Fruit fly (Drosophila melanogaster): Measurements from ENCODE around the gene CG14968.
A peak's percentile ranks its signal among the peaks of the same experiment; 100 is the strongest.

CG14968 gene

DNA sequence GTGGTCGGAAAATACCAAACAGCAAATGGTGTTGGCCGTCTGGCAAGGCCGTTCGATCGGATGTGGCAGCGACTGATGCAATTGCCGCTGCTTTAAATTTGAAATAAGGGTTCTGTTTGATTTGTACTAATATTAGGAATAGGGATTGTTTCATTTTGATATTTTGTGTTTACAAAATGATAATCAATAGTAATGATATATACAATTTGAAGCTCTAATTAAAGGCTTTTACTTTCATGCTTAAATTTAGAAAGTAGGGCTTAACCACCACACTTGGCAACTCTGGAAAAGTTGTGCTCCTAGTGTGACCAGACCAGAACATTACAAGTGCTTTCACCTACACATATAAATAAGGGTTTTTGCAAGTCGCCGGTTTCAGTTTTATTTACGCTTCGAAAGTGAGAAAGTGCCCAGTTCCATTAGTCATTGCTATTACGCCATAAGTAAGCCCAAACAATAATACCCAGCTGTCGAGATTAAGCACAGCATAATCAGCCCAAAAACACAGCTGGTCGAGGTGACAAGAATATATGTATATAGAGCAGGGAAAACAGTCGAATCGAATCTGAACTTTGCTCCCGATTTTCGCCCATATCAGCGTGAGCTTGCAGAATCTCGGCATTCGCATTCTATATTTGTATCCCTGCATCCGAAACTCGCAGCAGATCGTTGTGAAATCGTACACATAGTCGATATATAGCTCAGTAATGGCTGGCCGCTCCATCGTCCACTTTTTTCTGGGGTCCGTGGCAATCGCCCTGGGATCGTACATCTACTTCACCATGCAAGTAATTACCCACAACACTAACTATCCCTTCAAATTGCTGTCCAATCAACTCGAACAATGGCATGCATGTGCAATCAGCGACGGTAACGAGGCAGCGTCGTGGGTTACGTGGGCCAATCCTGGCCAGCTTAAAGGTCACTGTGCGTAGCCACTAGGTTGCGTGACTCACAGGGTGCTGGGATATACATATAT lies 23.3 kb upstream of the CG14968 start, which contains the start of gene Gtpx (continued):
- TF ChIP-seq CG30020 (tag; optimal IDR thresholded peaks at IDR 0.05) (peak; percentile 35), pum (GFP tag; optimal IDR thresholded peaks at IDR 0.05) (no peak), pzg (GFP tag; optimal IDR thresholded peaks at IDR 0.05) (peak; percentile 83), CG7839 (tag; optimal IDR thresholded peaks at IDR 0.05) (no peak), CG8478 (optimal IDR thresholded peaks at IDR 0.05) (peak; percentile 30), GATAe (GFP tag; conservative IDR thresholded peaks at IDR 0.05) (no peak), nmo (GFP tag; optimal IDR thresholded peaks at IDR 0.05) (peak; percentile 76), CG18476 (GFP tag; optimal IDR thresholded peaks at IDR 0.05) (peak; percentile 32), ham (GFP tag; IDR thresholded peaks at IDR 0.05) (no peak), pnt (GFP tag; optimal IDR thresholded peaks at IDR 0.05) (peak; percentile 22), gcm (GFP tag; optimal IDR thresholded peaks at IDR 0.05) (no peak), Dad (GFP tag; optimal IDR thresholded peaks at IDR 0.05) (no peak), CG9727 (GFP tag; optimal IDR thresholded peaks at IDR 0.05) (peak; percentile 26), chinmo (GFP tag; IDR thresholded peaks at IDR 0.05; ENCODE audit: partially characterized antibody) (no peak), run (tag; optimal IDR thresholded peaks at IDR 0.05) (no peak), Nf-YB (GFP tag; optimal IDR thresholded peaks at IDR 0.05) (no peak), CG10565 (GFP tag; optimal IDR thresholded peaks at IDR 0.05) (no peak), CG2678 (tag; optimal IDR thresholded peaks at IDR 0.05) (no peak), fru (optimal IDR thresholded peaks at IDR 0.05) (no peak), luna (GFP tag; optimal IDR thresholded peaks at IDR 0.05) (no peak), CG13775 (GFP tag; optimal IDR thresholded peaks at IDR 0.05) (peak; percentile 48), cas (GFP tag; IDR thresholded peaks at IDR 0.05) (no peak), crol (GFP tag; IDR thresholded peaks at IDR 0.05) (no peak), CG3847 (GFP tag; IDR thresholded peaks at IDR 0.05) (peak; percentile 84), CG2120 (GFP tag; optimal IDR thresholded peaks at IDR 0.05) (peak; percentile 62), CG1832 (GFP tag; optimal IDR thresholded peaks at IDR 0.05) (no peak), kni (GFP tag; optimal IDR thresholded peaks at IDR 0.05) (peak; percentile 32), Mrtf (GFP tag; IDR thresholded peaks at IDR 0.05) (no peak), so (GFP tag; IDR thresholded peaks at IDR 0.05) (no peak), Dbx (GFP tag; IDR thresholded peaks at IDR 0.05) (no peak), CG32767 (GFP tag; IDR thresholded peaks at IDR 0.05) (no peak), CG10274 (GFP tag; optimal IDR thresholded peaks at IDR 0.05) (no peak), Ets65A (GFP tag) (peak; percentile 11), Drgx (GFP tag; IDR thresholded peaks at IDR 0.05) (0 out of 2 replicates have a peak, but pooled peaks have one; percentile 24), grn (GFP tag; optimal IDR thresholded peaks at IDR 0.05) (no peak), Meics (GFP tag; optimal IDR thresholded peaks at IDR 0.05) (no peak), bcd (GFP tag; optimal IDR thresholded peaks at IDR 0.05) (peak; percentile 35), CG3838 (GFP tag; optimal IDR thresholded peaks at IDR 0.05) (no peak), chn (GFP tag; optimal IDR thresholded peaks at IDR 0.05) (peak; percentile 3), B-H2 (GFP tag; optimal IDR thresholded peaks at IDR 0.05) (peak; percentile 57), dm (GFP tag; optimal IDR thresholded peaks at IDR 0.05) (peak; percentile 28), CG7987 (GFP tag; optimal IDR thresholded peaks at IDR 0.05) (no peak), crc (GFP tag; optimal IDR thresholded peaks at IDR 0.05) (peak; percentile 66), dpn (GFP tag; optimal IDR thresholded peaks at IDR 0.05) (peak; percentile 27 to 57), kah (GFP tag; optimal IDR thresholded peaks at IDR 0.05) (no peak), Rx (GFP tag; IDR thresholded peaks at IDR 0.05) (no peak), HmgZ (tag; optimal IDR thresholded peaks at IDR 0.05) (peak; percentile 58), lola (GFP tag; optimal IDR thresholded peaks at IDR 0.05) (peak in 1 of 3 experiments; percentile 45), bab2 (GFP tag; optimal IDR thresholded peaks at IDR 0.05) (no peak), CG15269 (tag; optimal IDR thresholded peaks at IDR 0.05) (peak; percentile 26)

All from whole organism, embryonic.